Fruit fly (Drosophila melanogaster) whole organism, embryonic: Measurements from ENCODE around the gene CG12321.

Source experiments
- Asciz ChIP-seq: fragments of 200-800 bp; sonication (Bioruptor generic); optimal IDR thresholded peaks from 2 replicates; lab custom pipeline; 2017; ENCODE audit warnings: missing biosample characterization, mild to moderate bottlenecking, missing genetic modification characterization, missing genetic modification reagents
- BEAF-32 ChIP-seq: fragments of 200-800 bp; sonication (Bioruptor generic); optimal IDR thresholded peaks from 3 replicates; lab custom pipeline; 2017; ENCODE audit warnings: missing biosample characterization, missing genetic modification characterization, mild to moderate bottlenecking, moderate library complexity, missing genetic modification reagents
- CG10147 ChIP-seq: fragments of 200-800 bp; sonication (Bioruptor generic); optimal IDR thresholded peaks from 2 replicates; lab custom pipeline; 2019; ENCODE audit warnings: missing biosample characterization, mild to moderate bottlenecking, missing genetic modification characterization, moderate library complexity
- CG10267 ChIP-seq: fragments of 200-800 bp; sonication (Bioruptor generic); optimal IDR thresholded peaks from 2 replicates; lab custom pipeline; 2018; ENCODE audit warnings: missing biosample characterization, mild to moderate bottlenecking, missing genetic modification characterization, moderate library complexity
- CG10543 ChIP-seq: fragments of 200-800 bp; sonication (Bioruptor generic); optimal IDR thresholded peaks from 3 replicates; lab custom pipeline; 2017; ENCODE audit warnings: missing biosample characterization, mild to moderate bottlenecking, missing genetic modification characterization, moderate library complexity
- CG11093 ChIP-seq: fragments of 200-800 bp; sonication (Bioruptor generic); IDR thresholded peaks from 3 replicates; pipeline ENCODE4 v1.3.6; 2022; ENCODE audit warnings: missing biosample characterization, missing genetic modification characterization
- CG14710 ChIP-seq: fragments of 200-800 bp; sonication (Bioruptor generic); optimal IDR thresholded peaks from 3 replicates; lab custom pipeline; 2019; ENCODE audit warnings: missing biosample characterization, mild to moderate bottlenecking, missing genetic modification characterization, moderate library complexity
- CG15696 ChIP-seq: fragments of 200-800 bp; sonication (Bioruptor generic); optimal IDR thresholded peaks from 2 replicates; lab custom pipeline; 2019; ENCODE audit warnings: missing biosample characterization, mild to moderate bottlenecking, missing genetic modification characterization, moderate library complexity
- CG1603 ChIP-seq: fragments of 200-800 bp; sonication (Bioruptor generic); optimal IDR thresholded peaks from 2 replicates; lab custom pipeline; 2019; ENCODE audit warnings: missing biosample characterization, mild to moderate bottlenecking, missing genetic modification characterization, moderate library complexity
- CG1792 ChIP-seq: fragments of 200-800 bp; sonication (Bioruptor generic); optimal IDR thresholded peaks from 2 replicates; lab custom pipeline; 2016; ENCODE audit warnings: missing biosample characterization, missing genetic modification characterization
- CG2116 ChIP-seq: fragments of 200-800 bp; sonication (Bioruptor generic); optimal IDR thresholded peaks from 3 replicates; lab custom pipeline; 2018; ENCODE audit warnings: missing biosample characterization, mild to moderate bottlenecking, missing genetic modification characterization
- CG2120 ChIP-seq: fragments of 200-800 bp; sonication (Bioruptor generic); optimal IDR thresholded peaks from 3 replicates; lab custom pipeline; 2016; ENCODE audit warnings: missing biosample characterization, missing genetic modification characterization
- CG4360 ChIP-seq: fragments of 200-800 bp; sonication (Bioruptor generic); IDR thresholded peaks from 2 replicates; pipeline ENCODE4 v1.3.6; 2022; ENCODE audit warnings: missing biosample characterization, missing genetic modification characterization
- CG4617 ChIP-seq: fragments of 200-800 bp; sonication (Bioruptor generic); optimal IDR thresholded peaks from 3 replicates; lab custom pipeline; 2016; ENCODE audit warnings: missing biosample characterization, missing genetic modification characterization, borderline replicate concordance
- CG4854 ChIP-seq: fragments of 200-800 bp; sonication (Bioruptor generic); optimal IDR thresholded peaks from 2 replicates; lab custom pipeline; 2016; ENCODE audit warnings: missing biosample characterization, missing genetic modification characterization, inconsistent platforms
- CG6854 ChIP-seq: fragments of 200-800 bp; sonication (Bioruptor generic); optimal IDR thresholded peaks from 3 replicates; lab custom pipeline; 2017; ENCODE audit warnings: missing biosample characterization, mild to moderate bottlenecking, missing genetic modification characterization
- CG9797 ChIP-seq: fragments of 200-800 bp; sonication (Bioruptor generic); optimal IDR thresholded peaks from 3 replicates; lab custom pipeline; 2018; ENCODE audit warnings: missing biosample characterization, mild to moderate bottlenecking, missing genetic modification characterization
- GATAe ChIP-seq: fragments of 200-800 bp; sonication (Bioruptor generic); conservative IDR thresholded peaks from 2 replicates; pipeline ENCODE4 v1.3.6; 2022; ENCODE audit warnings: missing biosample characterization, missing genetic modification characterization
- Hmr ChIP-seq: fragments of 200-800 bp; sonication (Bioruptor generic); optimal IDR thresholded peaks from 3 replicates; lab custom pipeline; 2017; ENCODE audit warnings: mild to moderate bottlenecking, missing biosample characterization, missing genetic modification reagents, missing genetic modification characterization
- Hsf ChIP-seq: fragments of 200-800 bp; sonication (Bioruptor generic); optimal IDR thresholded peaks from 3 replicates; lab custom pipeline; 2016; ENCODE audit warnings: missing biosample characterization, missing genetic modification characterization
- Lhr ChIP-seq: fragments of 200-800 bp; sonication (Bioruptor generic); optimal IDR thresholded peaks from 3 replicates; lab custom pipeline; 2017; ENCODE audit warnings: mild to moderate bottlenecking, missing biosample characterization, missing genetic modification reagents, missing genetic modification characterization
- MESR4 ChIP-seq: fragments of 200-800 bp; sonication (Bioruptor generic); optimal IDR thresholded peaks from 2 replicates; lab custom pipeline; 2018; ENCODE audit warnings: missing biosample characterization, mild to moderate bottlenecking, missing genetic modification characterization, moderate library complexity
- Mad ChIP-seq: fragments of 200-800 bp; sonication (Bioruptor generic); optimal IDR thresholded peaks from 2 replicates; lab custom pipeline; 2016; ENCODE audit warnings: missing biosample characterization, missing genetic modification characterization
- Max ChIP-seq: fragments of 200-800 bp; sonication (Bioruptor generic); optimal IDR thresholded peaks from 2 replicates; lab custom pipeline; 2016; ENCODE audit warnings: missing biosample characterization, mild to moderate bottlenecking, missing genetic modification characterization
- Oli ChIP-seq: fragments of 200-800 bp; sonication (Bioruptor generic); optimal IDR thresholded peaks from 2 replicates; lab custom pipeline; 2018; ENCODE audit warnings: missing biosample characterization, mild to moderate bottlenecking, missing genetic modification characterization, moderate library complexity
- Sin3A ChIP-seq: fragments of >200 bp; optimal IDR thresholded peaks from 2 replicates; lab custom pipeline; 2018
- Sry-δ ChIP-seq: fragments of 200-800 bp; sonication (Bioruptor generic); optimal IDR thresholded peaks from 2 replicates; lab custom pipeline; 2016; ENCODE audit warnings: missing biosample characterization, missing genetic modification characterization
- Usf ChIP-seq: fragments of 200-800 bp; sonication (Bioruptor generic); optimal IDR thresholded peaks from 2 replicates; lab custom pipeline; 2017; ENCODE audit warnings: missing genotype, missing biosample characterization, missing genetic modification characterization
- Xbp1 ChIP-seq: fragments of 200-800 bp; sonication (Bioruptor generic); optimal IDR thresholded peaks from 3 replicates; lab custom pipeline; 2016; ENCODE audit warnings: missing biosample characterization, mild to moderate bottlenecking, missing genetic modification characterization
- bcd ChIP-seq: fragments of 200-800 bp; sonication (Bioruptor generic); optimal IDR thresholded peaks from 2 replicates; lab custom pipeline; 2017; ENCODE audit warnings: missing biosample characterization, mild to moderate bottlenecking, missing genetic modification characterization
- crp ChIP-seq, 2 experiments: fragments of 200-800 bp; sonication (Bioruptor generic); optimal IDR thresholded peaks; 2 replicates in 1 of 2; 3 replicates in 1 of 2; lab custom pipeline; 2017; ENCODE audit warnings: missing biosample characterization in 2 of 2, missing genetic modification characterization in 2 of 2, mild to moderate bottlenecking in 1 of 2, moderate library complexity in 1 of 2
- exex ChIP-seq: fragments of 200-800 bp; sonication (Bioruptor generic); optimal IDR thresholded peaks from 4 replicates; lab custom pipeline; 2018; ENCODE audit warnings: missing biosample characterization, mild to moderate bottlenecking, missing genetic modification characterization, moderate library complexity
- eyg ChIP-seq: fragments of 200-800 bp; sonication (Bioruptor generic); optimal IDR thresholded peaks from 3 replicates; lab custom pipeline; 2016; ENCODE audit warnings: missing biosample characterization, missing genetic modification characterization
- gfzf ChIP-seq: fragments of 200-800 bp; sonication (Bioruptor generic); optimal IDR thresholded peaks from 2 replicates; lab custom pipeline; 2016; ENCODE audit warnings: missing biosample characterization, mild to moderate bottlenecking, missing genetic modification characterization, moderate library complexity
- hkb ChIP-seq, 2 experiments: fragments of 200-800 bp in 1 of 2; fragments of >200 bp in 1 of 2; sonication (Bioruptor generic) in 1 of 2; IDR thresholded peaks in 1 of 2; optimal IDR thresholded peaks in 1 of 2; 2 replicates each; pipeline versions ENCODE4 v1.3.6 to Lab custom; 2017 to 2022; ENCODE audit warnings: missing biosample characterization in 1 of 2, missing genetic modification characterization in 1 of 2
- lbe ChIP-seq: fragments of 200-800 bp; sonication (Bioruptor generic); optimal IDR thresholded peaks from 2 replicates; lab custom pipeline; 2016; ENCODE audit warnings: missing biosample characterization, mild to moderate bottlenecking, missing genetic modification characterization
- nau ChIP-seq: fragments of 200-800 bp; sonication (Bioruptor generic); optimal IDR thresholded peaks from 3 replicates; lab custom pipeline; 2017; ENCODE audit warnings: missing biosample characterization, mild to moderate bottlenecking, missing genetic modification characterization, missing genetic modification reagents
- onecut ChIP-seq: fragments of 200-800 bp; sonication (Bioruptor generic); IDR thresholded peaks from 2 replicates; pipeline ENCODE4 v1.3.6; 2022; ENCODE audit warnings: missing biosample characterization, missing genetic modification characterization
- phol ChIP-seq: fragments of 200-800 bp; sonication (Bioruptor generic); optimal IDR thresholded peaks from 3 replicates; lab custom pipeline; 2018; ENCODE audit warnings: missing biosample characterization, mild to moderate bottlenecking, missing genetic modification characterization, moderate library complexity
- psq ChIP-seq: fragments of 200-800 bp; sonication (Bioruptor generic); optimal IDR thresholded peaks from 2 replicates; lab custom pipeline; 2017; ENCODE audit warnings: missing biosample characterization, missing genetic modification characterization
- pzg ChIP-seq: fragments of 200-800 bp; sonication (Bioruptor generic); optimal IDR thresholded peaks from 3 replicates; lab custom pipeline; 2018; ENCODE audit warnings: missing biosample characterization, mild to moderate bottlenecking, missing genetic modification characterization, moderate library complexity
- sens ChIP-seq: fragments of 200-800 bp; sonication (Bioruptor generic); peaks from one replicate; lab custom pipeline; 2016; ENCODE audit warnings: missing biosample characterization, missing genetic modification characterization
- sob ChIP-seq: fragments of 200-800 bp; sonication (Bioruptor generic); IDR thresholded peaks from 2 replicates; pipeline ENCODE4 v1.3.6; 2022; ENCODE audit warnings: missing biosample characterization, missing genetic modification characterization
- stwl ChIP-seq: fragments of 200-800 bp; sonication (Bioruptor generic); optimal IDR thresholded peaks from 3 replicates; lab custom pipeline; 2018; ENCODE audit warnings: missing biosample characterization, mild to moderate bottlenecking, missing genetic modification characterization, moderate library complexity
- trem ChIP-seq: fragments of 200-800 bp; optimal IDR thresholded peaks from 3 replicates; lab custom pipeline; 2019; ENCODE audit warnings: missing biosample characterization, mild to moderate bottlenecking, missing genetic modification characterization, moderate library complexity
- unc-4 ChIP-seq: fragments of 200-800 bp; sonication (Bioruptor generic); IDR thresholded peaks from 2 replicates; pipeline ENCODE4 v1.3.6; 2022; ENCODE audit warnings: missing biosample characterization, missing genetic modification characterization; ENCODE audit not compliant: partially characterized antibody

Gene CG12321

DNA sequence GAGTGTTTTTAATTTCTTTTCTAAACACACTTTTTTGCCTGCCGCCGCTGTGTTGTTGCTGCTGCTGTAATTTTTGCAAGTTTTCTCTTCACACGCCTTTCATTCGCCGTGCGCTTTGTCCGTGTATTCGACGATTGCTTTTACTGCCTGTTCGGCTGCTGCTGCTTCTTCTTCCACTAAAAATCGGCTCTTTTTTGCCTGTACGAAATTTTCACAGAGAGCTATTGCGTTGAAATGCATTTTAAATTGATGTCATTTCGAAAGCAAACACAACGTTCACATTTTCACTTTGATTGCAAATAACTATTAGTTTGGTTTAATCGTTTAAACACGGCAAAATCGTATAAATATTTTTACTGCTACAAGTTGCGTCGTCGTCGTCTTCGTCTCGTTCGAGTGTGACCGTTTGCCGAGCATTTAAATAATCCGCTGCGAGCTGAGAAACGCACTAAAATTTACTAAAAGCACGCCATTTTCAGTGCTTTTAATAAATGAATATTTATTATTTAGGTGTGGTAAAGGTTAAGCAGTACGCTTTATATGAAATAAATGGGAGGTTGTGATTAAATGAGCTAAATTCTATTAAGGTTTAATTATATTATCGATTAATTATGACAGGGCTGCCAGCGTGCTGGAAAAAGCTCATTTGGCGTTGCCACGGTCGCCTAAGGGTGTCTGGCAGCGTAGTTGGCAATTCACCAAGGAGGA is 10.8 kb upstream of the CG12321 start, which contains the start of the genes Ssdp and CG7985 (continued):
- TF ChIP-seq CG4617 (GFP tag; lab: Kevin White, UChicago) (peak; percentile 68), Lhr (GFP tag; lab: Kevin White, UChicago) (peak; percentile 79), CG15696 (no peak), CG10543 (GFP tag; lab: Kevin White, UChicago) (no peak), GATAe (GFP tag; lab: Robert Waterston, UW) (no peak), CG6854 (GFP tag; lab: Kevin White, UChicago) (no peak), Hmr (peak; percentile 54), trem (tag; lab: Kevin White, UChicago) (peak; percentile 64), CG10267 (tag; lab: Kevin White, UChicago) (peak; percentile 8), CG1603 (tag; lab: Kevin White, UChicago) (peak; percentile 27), BEAF-32 (GFP tag; lab: Kevin White, UChicago) (peak; percentile 66), CG1792 (no peak), psq (peak; percentile 92), nau (GFP tag; lab: Kevin White, UChicago) (no peak), bcd (GFP tag; lab: Kevin White, UChicago) (peak; percentile 26), CG2120 (GFP tag; lab: Kevin White, UChicago) (peak; percentile 33), CG14710 (tag; lab: Kevin White, UChicago) (peak; percentile 47), Usf (GFP tag; lab: Kevin White, UChicago) (no peak), stwl (tag; lab: Kevin White, UChicago) (peak; percentile 4), unc-4 (no peak), Asciz (GFP tag; lab: Kevin White, UChicago) (no peak), CG4360 (GFP tag; lab: Robert Waterston, UW) (no peak), CG10147 (GFP tag; lab: Kevin White, UChicago) (peak; percentile 12), CG2116 (GFP tag; lab: Kevin White, UChicago) (peak; percentile 71), CG4854 (GFP tag; lab: Kevin White, UChicago) (peak; percentile 46), CG11093 (no peak), CG9797 (GFP tag; lab: Kevin White, UChicago) (peak; percentile 83), Mad (peak; percentile 9), Xbp1 (GFP tag; lab: Kevin White, UChicago) (peak; percentile 3), lbe (GFP tag; lab: Kevin White, UChicago) (no peak), Oli (no peak), phol (tag; lab: Kevin White, UChicago) (peak; percentile 90), Sry-δ (GFP tag; lab: Kevin White, UChicago) (peak; percentile 27), gfzf (GFP tag; lab: Kevin White, UChicago) (peak; percentile 81), sob (no peak), MESR4 (GFP tag; lab: Kevin White, UChicago) (peak; percentile 80), sens (peak; percentile 14), exex (tag; lab: Kevin White, UChicago) (no peak), Sin3A (lab: Kevin White, UChicago) (peak; percentile 91), Max (GFP tag; lab: Kevin White, UChicago) (peak; percentile 24), pzg (GFP tag; lab: Kevin White, UChicago) (peak; percentile 87), hkb (optimal IDR thresholded peaks at IDR 0.05; lab: Kevin White, UChicago) (peak; percentile 69), hkb (GFP tag; IDR thresholded peaks at IDR 0.05; lab: Robert Waterston, UW) (no peak), eyg (no peak), onecut (peak; percentile 86), Hsf (GFP tag; lab: Kevin White, UChicago) (peak; percentile 11), crp (GFP tag; optimal IDR thresholded peaks at IDR 0.05; lab: Kevin White, UChicago) (no peak)
